Fruit fly (Drosophila melanogaster): ENCODE data around the gene PH4alphaMP.

DNA sequence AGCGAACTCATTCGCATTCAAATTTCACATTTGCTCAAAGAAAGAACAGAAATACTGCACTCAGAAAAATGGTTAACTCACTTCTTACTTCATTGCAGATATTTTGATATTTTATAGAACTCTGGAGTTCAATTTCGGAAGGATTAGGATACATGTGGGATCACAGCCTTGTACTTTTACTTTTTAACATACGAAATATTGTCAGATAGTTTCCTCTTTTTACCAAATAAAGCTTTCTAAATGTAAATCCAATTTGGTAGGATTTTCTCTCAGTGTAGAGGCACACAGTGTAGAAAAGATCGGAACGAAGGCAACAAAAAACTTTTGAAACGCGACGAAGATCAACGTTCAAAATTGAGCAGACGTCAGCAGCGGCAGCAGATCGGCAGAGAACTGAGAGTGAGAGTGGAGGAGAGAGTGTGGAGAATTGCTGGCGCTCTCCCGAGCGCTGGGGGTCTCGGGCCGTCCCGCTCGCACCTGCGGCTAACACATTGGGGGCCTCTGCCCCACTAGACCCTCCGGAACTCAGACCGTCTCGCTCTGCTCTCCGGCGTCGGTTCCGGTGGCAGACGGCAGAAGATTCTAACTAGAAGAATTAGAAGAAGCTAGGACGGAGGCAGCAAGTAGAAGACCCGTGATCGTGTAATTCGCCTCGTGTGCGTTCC is 36.2 kb upstream of the PH4alphaMP start, which contains the start of gene tmod:
- TF ChIP-seq pan (optimal IDR thresholded peaks at IDR 0.05) (no peak), CG8478 (optimal IDR thresholded peaks at IDR 0.05) (no peak), psq (optimal IDR thresholded peaks at IDR 0.05) (no peak)

Data from whole organism.